Worm (Caenorhabditis elegans): ENCODE data around the gene rml-4.

ce11 chrII:4277639-4278038, 17.3 kb upstream of the rml-4 start:
- TF ChIP-seq nhr-11 (tag; optimal IDR thresholded peaks at IDR 0.05) (no peak), gmeb-2 (tag; optimal IDR thresholded peaks at IDR 0.05) (no peak), lim-6 (tag; optimal IDR thresholded peaks at IDR 0.05) (no peak), rnt-1 (tag; optimal IDR thresholded peaks at IDR 0.05) (no peak), pag-3 (tag; optimal IDR thresholded peaks at IDR 0.05; ENCODE audit: borderline replicate concordance) (no peak), F13H6.1 (tag; optimal IDR thresholded peaks at IDR 0.05) (no peak), tbx-7 (tag; optimal IDR thresholded peaks at IDR 0.05) (no peak), pax-1 (tag; optimal IDR thresholded peaks at IDR 0.05) (no peak), ceh-14 (tag; optimal IDR thresholded peaks at IDR 0.05) (no peak)
